Worm (Caenorhabditis elegans): ENCODE results near the gene mltn-12.

ce11 chrIV:9021245-9021779, 28.4 kb downstream of the mltn-12 start:
- TF ChIP-seq elt-3 (tag; optimal IDR thresholded peaks at IDR 0.05) (no peak), sptf-1 (tag; optimal IDR thresholded peaks at IDR 0.05) (no peak), unc-39 (tag; optimal IDR thresholded peaks at IDR 0.05) (no peak), ztf-11 (tag; optimal IDR thresholded peaks at IDR 0.05) (no peak), tbx-8 (GFP tag; optimal IDR thresholded peaks at IDR 0.05) (no peak), zip-8 (tag; optimal IDR thresholded peaks at IDR 0.05) (no peak), sem-2 (GFP tag; optimal IDR thresholded peaks at IDR 0.05) (no peak), blmp-1 (tag; optimal IDR thresholded peaks at IDR 0.05) (no peak), nhr-237 (tag; optimal IDR thresholded peaks at IDR 0.05) (no peak)

Measured in whole organism, mixed stage, embryonic.